Fruit fly (Drosophila melanogaster) whole organism, adult: ENCODE measurements around the gene CG13306.

Experiments used
- CG12768 ChIP-seq: fragments of 200-800 bp; sonication (Bioruptor generic); optimal IDR thresholded peaks from 2 replicates; lab custom pipeline; 2017; ENCODE audit warnings: missing biosample characterization, missing genetic modification characterization, mild to moderate bottlenecking, moderate library complexity, missing genetic modification reagents
- CG1620 ChIP-seq: fragments of 200-800 bp; sonication (Bioruptor generic); optimal IDR thresholded peaks from 2 replicates; lab custom pipeline; 2016; ENCODE audit warnings: missing biosample characterization, missing genetic modification characterization
- CG5204 ChIP-seq: fragments of 200-800 bp; sonication (Bioruptor generic); optimal IDR thresholded peaks from 2 replicates; lab custom pipeline; 2016; ENCODE audit warnings: missing biosample characterization, missing genetic modification characterization
- Crg-1 ChIP-seq: fragments of 200-800 bp; sonication (Bioruptor generic); optimal IDR thresholded peaks from 2 replicates; lab custom pipeline; 2016; ENCODE audit warnings: missing biosample characterization, missing genetic modification characterization
- ovo ChIP-seq: fragments of 200-800 bp; sonication (Bioruptor generic); optimal IDR thresholded peaks from 2 replicates; lab custom pipeline; 2016; ENCODE audit warnings: missing biosample characterization, missing genetic modification characterization

DNA sequence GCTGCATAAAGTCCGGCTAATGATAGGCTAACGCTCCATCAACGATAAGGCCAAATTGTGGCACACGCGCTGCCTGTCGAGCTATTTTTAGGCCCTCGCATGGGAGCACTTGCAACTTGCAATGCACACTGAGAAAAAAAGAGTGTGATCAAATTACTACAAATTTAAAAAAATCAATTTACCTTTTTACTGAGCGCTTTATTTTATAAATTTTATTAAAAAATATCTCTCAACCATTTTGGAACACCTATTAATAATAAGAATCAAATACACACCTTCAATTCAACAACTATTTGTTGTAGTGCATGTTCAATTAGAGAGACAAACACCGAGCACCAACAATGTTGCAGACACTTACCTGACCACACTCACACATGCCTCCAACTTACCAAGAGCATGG is 16.0 kb upstream of the CG13306 start:
- no peak for TF ChIP-seq CG1620 (GFP tag; lab: Kevin White, UChicago)
- no peak for TF ChIP-seq CG5204 (GFP tag; lab: Kevin White, UChicago)
- no peak for TF ChIP-seq ovo (GFP tag; lab: Kevin White, UChicago)
- TF ChIP-seq CG12768: no peak
- TF ChIP-seq Crg-1 (GFP tag; lab: Kevin White, UChicago): no peak
